Worm (Caenorhabditis elegans): ENCODE data around the gene prp-38.

DNA sequence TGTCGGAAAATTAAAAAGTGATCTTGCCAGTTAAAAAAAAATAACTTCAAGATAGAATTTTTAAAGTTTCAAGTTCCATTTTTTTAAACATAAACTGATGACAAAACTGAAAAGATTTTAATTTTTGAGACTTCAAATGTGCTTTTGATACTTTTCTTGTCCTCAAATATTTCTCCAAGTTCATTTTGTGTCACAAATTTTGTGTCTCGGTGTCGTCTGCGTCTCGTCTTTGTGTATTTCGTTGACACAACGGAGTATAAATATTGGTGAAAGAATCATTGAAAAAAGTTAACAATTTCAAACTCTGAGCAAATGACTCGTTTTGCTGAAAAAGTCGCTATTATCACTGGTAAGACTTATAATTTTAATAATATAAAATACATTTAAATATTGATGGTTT lies 21.8 kb downstream of the prp-38 start, which contains the start of gene D1054.8:
- TF ChIP-seq F23B12.7 (tag; optimal IDR thresholded peaks at IDR 0.05; ENCODE audit: insufficient read depth) (no peak), nfya-1 (tag; optimal IDR thresholded peaks at IDR 0.05; ENCODE audit: borderline replicate concordance, insufficient read depth) (no peak), ceh-27 (GFP tag; optimal IDR thresholded peaks at IDR 0.05) (no peak), Y53F4B.3 (GFP tag; IDR thresholded peaks at IDR 0.05) (no peak), ceh-100 (GFP tag; IDR thresholded peaks at IDR 0.05) (no peak)

All from whole organism, young adult.